Worm (Caenorhabditis elegans): ENCODE data around the gene nhr-162.

The nhr-162 gene

DNA sequence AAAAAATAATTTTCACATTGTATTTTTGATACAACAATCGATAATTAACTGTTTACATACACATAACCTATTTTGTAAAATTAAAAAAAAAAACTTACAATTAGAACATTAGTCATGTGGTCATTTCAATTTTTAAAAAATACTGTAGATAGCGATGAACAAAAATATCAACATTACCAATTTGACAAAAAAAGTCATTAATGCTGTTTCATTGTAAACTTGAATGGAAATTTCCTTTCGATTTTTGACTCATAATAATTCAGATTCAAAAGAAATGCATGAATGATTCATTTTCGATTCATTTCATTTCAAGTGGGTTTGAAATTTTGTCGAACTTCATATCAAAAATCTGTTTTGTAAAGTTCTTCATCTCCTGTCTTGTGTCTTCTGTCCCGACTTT, 17.8 kb upstream of the nhr-162 start, which contains the start of gene C33G8.2:
Gene C33G8.2 (plus strand): TSS at position 301 of the 400 bp plus-strand sequence.
- no peak for TF ChIP-seq efl-1 (GFP tag; optimal IDR thresholded peaks at IDR 0.05)
- no peak for TF ChIP-seq F55B11.4 (tag; optimal IDR thresholded peaks at IDR 0.05; ENCODE audit: borderline replicate concordance, insufficient read depth)
- no peak for TF ChIP-seq akir-1 (GFP tag; optimal IDR thresholded peaks at IDR 0.05)
- TF ChIP-seq B0035.1 (tag; optimal IDR thresholded peaks at IDR 0.05): no peak
- TF ChIP-seq lin-54 (GFP tag; optimal IDR thresholded peaks at IDR 0.05): no peak
- no peak for TF ChIP-seq B0261.1 (tag; optimal IDR thresholded peaks at IDR 0.05)
- no peak for TF ChIP-seq somi-1 (GFP tag; optimal IDR thresholded peaks at IDR 0.05)

DNA sequence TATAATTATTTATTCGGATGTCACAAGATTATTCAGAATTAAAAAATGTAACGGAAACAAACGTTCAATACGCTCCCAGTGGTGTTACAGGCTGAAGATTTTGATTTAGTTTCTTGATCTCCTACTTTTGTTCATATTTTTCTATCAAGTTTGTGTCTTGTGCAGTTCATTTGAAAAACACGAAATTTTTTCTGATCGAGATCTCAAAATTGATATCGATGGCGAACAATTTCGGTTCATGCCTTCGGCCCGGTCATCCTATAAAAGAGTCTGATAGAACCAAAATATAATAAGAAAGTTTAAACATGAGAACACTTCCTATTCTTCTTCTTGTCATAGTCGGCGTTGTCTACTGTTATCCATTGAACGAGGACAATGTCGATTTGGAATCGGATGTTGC, 15.6 kb upstream of the nhr-162 start, which contains the start of gene drd-10:
Gene drd-10 (plus strand): TSS at position 301 of the 400 bp plus-strand sequence.
- no peak for TF ChIP-seq nhr-27 (tag; optimal IDR thresholded peaks at IDR 0.05)
- no peak for TF ChIP-seq attf-5 (GFP tag; optimal IDR thresholded peaks at IDR 0.05)

DNA sequence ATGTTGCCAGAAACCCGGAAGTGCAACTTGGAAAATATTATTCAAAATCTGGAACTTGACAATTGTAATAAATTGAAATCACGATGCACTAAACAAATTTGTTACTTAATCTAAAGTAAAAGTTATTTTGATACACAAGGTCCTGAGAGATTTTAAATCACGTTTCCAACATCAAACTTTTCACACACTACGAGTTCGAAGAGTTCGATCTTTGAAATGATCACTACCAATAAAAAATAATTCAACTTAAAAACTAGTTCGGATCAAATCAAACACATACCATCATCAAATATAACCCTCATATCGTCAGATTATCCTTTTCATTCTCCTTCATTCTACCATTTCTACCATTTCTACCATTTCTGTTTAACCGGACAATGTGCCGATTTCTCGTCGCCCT, 14.3 kb upstream of the nhr-162 start, which contains the start of gene spig-10:
Gene spig-10 (plus strand): TSS at position 301 of the 400 bp plus-strand sequence.
- TF ChIP-seq F57A8.1 (GFP tag; optimal IDR thresholded peaks at IDR 0.05): no peak
- TF ChIP-seq tbx-9 (tag; optimal IDR thresholded peaks at IDR 0.05; ENCODE audit: borderline replicate concordance): no peak
- no peak for TF ChIP-seq hlh-26 (GFP tag; conservative IDR thresholded peaks at IDR 0.05)
- TF ChIP-seq egrh-3 (GFP tag; IDR thresholded peaks at IDR 0.05): no peak
- TF ChIP-seq snpc-1.1 (tag; optimal IDR thresholded peaks at IDR 0.05; ENCODE audit: insufficient read depth): no peak
- TF ChIP-seq somi-1 (GFP tag; optimal IDR thresholded peaks at IDR 0.05): no peak
- TF ChIP-seq ceh-58 (GFP tag; IDR thresholded peaks at IDR 0.05): no peak
- no peak for TF ChIP-seq B0019.2 (GFP tag; conservative IDR thresholded peaks at IDR 0.05)
- TF ChIP-seq attf-5 (GFP tag; optimal IDR thresholded peaks at IDR 0.05): no peak
- TF ChIP-seq C06A6.2 (GFP tag; conservative IDR thresholded peaks at IDR 0.05): no peak
- TF ChIP-seq hlh-12 (tag; optimal IDR thresholded peaks at IDR 0.05): no peak
- no peak for TF ChIP-seq B0035.1 (tag; optimal IDR thresholded peaks at IDR 0.05)

DNA sequence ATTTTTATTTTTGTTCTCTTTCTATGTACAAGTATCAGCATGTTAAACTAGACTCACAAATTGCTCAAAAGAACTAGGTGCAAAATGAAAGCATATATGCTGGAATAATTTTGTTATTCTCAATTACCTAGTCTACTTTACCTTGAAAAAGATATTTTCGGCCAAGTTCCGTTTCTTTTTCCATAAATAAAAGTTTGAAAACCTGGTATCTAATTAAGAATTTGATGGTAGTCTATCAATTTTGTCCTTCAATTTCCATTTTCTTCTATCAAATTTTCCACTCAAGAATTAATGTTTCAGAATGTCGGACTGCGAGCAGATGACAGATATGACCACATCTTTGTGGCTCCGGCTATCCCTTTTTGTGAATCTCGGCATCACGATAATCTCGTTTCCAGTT, 12.2 kb upstream of the nhr-162 start, which contains the start of gene srab-4:
Gene srab-4 (plus strand): TSS at position 301 of the 400 bp plus-strand sequence.
- TF ChIP-seq ztf-28 (GFP tag; IDR thresholded peaks at IDR 0.05) (no peak), attf-3 (GFP tag; conservative IDR thresholded peaks at IDR 0.05) (no peak), B0261.1 (tag; optimal IDR thresholded peaks at IDR 0.05) (no peak), ccch-3 (GFP tag; optimal IDR thresholded peaks at IDR 0.05) (no peak), cebp-2 (GFP tag; IDR thresholded peaks at IDR 0.05) (no peak), nfya-1 (tag; optimal IDR thresholded peaks at IDR 0.05; ENCODE audit: borderline replicate concordance, insufficient read depth) (no peak), athp-1 (tag; optimal IDR thresholded peaks at IDR 0.05) (no peak), ekl-4 (GFP tag; IDR thresholded peaks at IDR 0.05) (no peak), ceh-91 (GFP tag; IDR thresholded peaks at IDR 0.05) (no peak), lin-54 (GFP tag; optimal IDR thresholded peaks at IDR 0.05) (no peak), snpc-3.4 (tag; optimal IDR thresholded peaks at IDR 0.05) (no peak), F57C9.4 (tag; optimal IDR thresholded peaks at IDR 0.05) (no peak), ama-1 (optimal IDR thresholded peaks at IDR 0.05) (no peak), ama-1 (GFP tag; optimal IDR thresholded peaks at IDR 0.05) (no peak), pbrm-1 (GFP tag; IDR thresholded peaks at IDR 0.05) (no peak)

DNA sequence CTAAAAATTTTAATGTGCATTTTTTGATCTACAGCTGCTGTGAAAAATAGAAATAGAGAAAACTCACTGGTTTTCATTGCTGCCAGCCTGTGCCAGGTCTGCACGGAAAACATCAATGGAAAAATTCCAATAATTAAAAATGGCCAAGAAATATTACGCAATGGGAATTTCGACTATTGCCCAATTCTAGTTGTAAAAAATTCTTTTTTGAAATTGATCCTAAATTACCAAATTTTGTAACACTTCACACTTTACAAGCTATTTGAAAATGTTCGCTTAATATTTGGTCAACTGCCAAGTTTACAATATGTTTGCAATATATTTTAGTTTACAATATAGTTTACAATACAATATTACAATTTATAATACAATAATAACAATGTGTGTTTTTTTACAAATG, 9.1 kb upstream of the nhr-162 start:
- TF ChIP-seq dpff-1 (tag; optimal IDR thresholded peaks at IDR 0.05) (no peak), Y56A3A.18 (GFP tag; IDR thresholded peaks at IDR 0.05) (no peak), chd-7 (tag; optimal IDR thresholded peaks at IDR 0.05) (no peak), gei-17 (GFP tag; optimal IDR thresholded peaks at IDR 0.05) (no peak), hlh-26 (GFP tag; conservative IDR thresholded peaks at IDR 0.05) (no peak), nfya-1 (tag; optimal IDR thresholded peaks at IDR 0.05; ENCODE audit: borderline replicate concordance, insufficient read depth) (no peak), akir-1 (GFP tag; optimal IDR thresholded peaks at IDR 0.05) (no peak), K11D2.4 (GFP tag; IDR thresholded peaks at IDR 0.05) (no peak), ceh-79 (tag; optimal IDR thresholded peaks at IDR 0.05) (no peak), nhr-80 (tag; optimal IDR thresholded peaks at IDR 0.05) (no peak), egrh-3 (GFP tag; IDR thresholded peaks at IDR 0.05) (no peak), unc-62 (GFP tag; optimal IDR thresholded peaks at IDR 0.05) (no peak)

Measured in whole organism, young adult.